Worm (Caenorhabditis elegans) whole organism, L3 larva: ENCODE measurements around the gene C16C8.9.

Experiments
- R02D3.7 ChIP-seq: fragments of 150-350 bp; optimal IDR thresholded peaks from 2 replicates; lab custom pipeline; 2014; ENCODE audit warnings: missing biosample characterization, missing genetic modification characterization
- ceh-16 ChIP-seq: sonication (generic microtip); optimal IDR thresholded peaks from 2 replicates; lab custom pipeline; 2017; ENCODE audit warnings: missing biosample characterization, missing genetic modification characterization
- egl-27 ChIP-seq: sonication (generic microtip); optimal IDR thresholded peaks from 4 replicates; lab custom pipeline; 2017; ENCODE audit warnings: missing biosample characterization, missing genetic modification reagents, missing genetic modification characterization
- egl-5 ChIP-seq: fragments of 150-350 bp; optimal IDR thresholded peaks from 2 replicates; lab custom pipeline; 2017; ENCODE audit warnings: missing biosample characterization, missing genetic modification reagents, missing genetic modification characterization, inconsistent platforms
- nhr-237 ChIP-seq: fragments of 150-350 bp; optimal IDR thresholded peaks from 2 replicates; lab custom pipeline; 2014; ENCODE audit warnings: missing biosample characterization, missing genetic modification characterization
- unc-62 ChIP-seq: fragments of 150-350 bp; sonication (generic microtip); optimal IDR thresholded peaks from 4 replicates; lab custom pipeline; 2014; ENCODE audit warnings: missing biosample characterization, missing genetic modification reagents, missing genetic modification characterization
- ztf-4 ChIP-seq: fragments of 150-350 bp; optimal IDR thresholded peaks from 2 replicates; lab custom pipeline; 2014; ENCODE audit warnings: missing biosample characterization, missing genetic modification characterization

DNA sequence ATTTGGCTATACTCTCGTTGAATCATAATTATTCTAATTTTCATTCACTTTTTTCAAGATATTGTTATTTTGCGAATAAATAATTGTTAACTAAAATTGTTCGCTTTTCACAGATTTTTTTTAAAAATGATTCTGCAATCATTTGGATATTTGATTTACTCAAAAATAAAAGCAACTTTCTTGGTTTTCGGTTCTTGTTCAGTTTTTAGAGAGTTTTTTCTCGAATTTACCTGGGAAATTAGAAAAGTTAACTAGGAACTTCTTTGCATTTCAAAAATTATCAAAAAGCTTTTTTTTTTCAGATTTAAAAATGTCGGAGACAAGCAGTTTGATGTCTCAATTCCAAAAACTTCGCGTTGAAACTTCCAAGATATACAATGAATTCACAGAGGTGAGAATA is 16.4 kb downstream of the C16C8.9 start, which contains the start of the genes C16C8.20 and gldi-6:
- TF ChIP-seq ztf-4 (tag; lab: Kevin White, UChicago) (no peak), egl-5 (tag; lab: Kevin White, UChicago) (no peak), unc-62 (no peak), nhr-237 (tag; lab: Kevin White, UChicago) (no peak), ceh-16 (tag; lab: Kevin White, UChicago) (no peak), egl-27 (tag; lab: Kevin White, UChicago) (no peak), R02D3.7 (tag; lab: Kevin White, UChicago) (no peak)
